Worm (Caenorhabditis elegans) whole organism, L1 larva: Measurements from ENCODE around the gene R11G1.2.

ENCODE experiments used
- lin-39 ChIP-seq: fragments of 150-350 bp; optimal IDR thresholded peaks from 2 replicates; lab custom pipeline; 2014; ENCODE audit warnings: missing biosample characterization, missing genetic modification reagents, missing genetic modification characterization
- nhr-47 ChIP-seq: sonication (generic microtip); optimal IDR thresholded peaks from 2 replicates; lab custom pipeline; 2016; ENCODE audit warnings: mild to moderate bottlenecking, missing genetic modification characterization, moderate library complexity, missing compliant biosample characterization
- sox-4 ChIP-seq: sonication (generic microtip); optimal IDR thresholded peaks from 2 replicates; lab custom pipeline; 2016; ENCODE audit warnings: missing genetic modification characterization, missing compliant biosample characterization
- sptf-1 ChIP-seq: fragments of 150-350 bp; optimal IDR thresholded peaks from 2 replicates; lab custom pipeline; 2014; ENCODE audit warnings: missing biosample characterization, missing genetic modification characterization
- swsn-7 ChIP-seq: sonication (generic microtip); optimal IDR thresholded peaks from 2 replicates; lab custom pipeline; 2016; ENCODE audit warnings: missing genetic modification characterization, missing compliant biosample characterization
- tlp-1 ChIP-seq: fragments of 150-350 bp; optimal IDR thresholded peaks from 2 replicates; lab custom pipeline; 2014; ENCODE audit warnings: missing biosample characterization, missing genetic modification characterization
- xbp-1 ChIP-seq: sonication (generic microtip); optimal IDR thresholded peaks from 2 replicates; lab custom pipeline; 2016; ENCODE audit warnings: missing genetic modification characterization, missing compliant biosample characterization

R11G1.2 gene

DNA sequence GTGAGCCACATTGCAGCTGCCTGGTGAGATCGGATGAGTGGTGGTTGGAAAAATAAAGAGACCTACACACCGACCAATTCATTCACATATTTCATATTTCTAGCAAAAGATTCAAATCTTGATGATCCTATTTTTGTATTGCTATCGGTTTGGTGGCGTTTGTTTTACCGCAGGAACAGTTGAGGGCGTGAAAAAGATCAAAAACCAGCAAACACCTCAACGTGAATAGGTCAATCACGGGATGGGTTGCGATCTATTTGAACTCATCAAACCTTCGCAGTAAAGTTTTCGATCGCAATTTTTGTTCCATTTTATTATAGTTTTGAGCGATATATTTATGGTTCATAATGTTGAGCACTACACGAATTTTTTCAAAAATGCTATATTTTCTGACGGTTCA lies 51.4 kb downstream of the R11G1.2 start:
- TF ChIP-seq sox-4 (tag; lab: Kevin White, UChicago) (no peak), lin-39 (tag; lab: Kevin White, UChicago) (no peak), sptf-1 (tag; lab: Kevin White, UChicago) (no peak), swsn-7 (tag; lab: Kevin White, UChicago) (no peak), xbp-1 (no peak), tlp-1 (tag; lab: Kevin White, UChicago) (no peak), nhr-47 (tag; lab: Kevin White, UChicago) (no peak)
